Fruit fly (Drosophila melanogaster) whole organism: Measurements from ENCODE around the gene hep.

Experiments used
- Dll ChIP-seq: fragments of >200 bp; optimal IDR thresholded peaks from 2 replicates; lab custom pipeline; 2017
- EcR ChIP-seq, 2 experiments: fragments of >200 bp; optimal IDR thresholded peaks; 2 replicates each; lab custom pipeline; 2017; ENCODE audit warnings: missing biosample characterization in 2 of 2, missing genetic modification characterization in 2 of 2, missing genetic modification reagents in 2 of 2
- pan ChIP-seq: fragments of >200 bp; optimal IDR thresholded peaks from 2 replicates; lab custom pipeline; 2017
- psq ChIP-seq: fragments of >200 bp; optimal IDR thresholded peaks from 2 replicates; lab custom pipeline; 2017
- usp ChIP-seq: fragments of >200 bp; optimal IDR thresholded peaks from 2 replicates; lab custom pipeline; 2017; ENCODE audit warnings: missing biosample characterization, missing genetic modification characterization, mixed read lengths

DNA sequence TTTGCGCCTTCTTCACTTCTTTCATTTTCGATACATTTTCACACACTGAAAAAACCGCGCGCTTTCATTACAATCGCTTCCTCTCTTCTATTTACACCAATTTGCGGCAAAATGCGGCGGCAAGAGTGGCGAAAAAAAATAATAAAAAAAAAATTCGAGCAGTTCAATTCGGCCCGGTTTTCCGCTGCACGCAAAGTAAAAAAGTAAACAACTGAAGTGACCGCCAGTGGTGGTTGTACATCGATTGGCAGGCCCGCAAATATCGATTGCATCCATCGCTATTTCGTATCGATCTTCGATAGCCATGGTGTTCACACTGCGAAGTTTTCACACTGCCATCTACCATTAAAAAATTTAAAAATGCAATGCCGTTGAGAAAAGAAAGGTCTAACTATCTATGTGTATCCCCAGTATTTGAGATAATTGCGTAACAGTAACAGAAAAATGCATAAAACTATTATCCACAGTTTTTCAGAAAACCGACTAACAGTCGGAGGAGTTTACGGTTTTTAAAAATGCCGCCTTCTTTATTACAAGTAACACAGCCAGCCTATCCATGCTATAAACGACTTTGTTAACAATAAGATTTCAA lies 22.1 kb upstream of the hep start, which contains the start of gene Chpf:
- TF ChIP-seq psq (no peak), EcR (GFP tag; optimal IDR thresholded peaks at IDR 0.05; lab: Kevin White, UChicago) (no peak), pan (lab: Kevin White, UChicago) (no peak), usp (GFP tag; lab: Kevin White, UChicago) (no peak), Dll (lab: Kevin White, UChicago) (no peak)
